Fruit fly (Drosophila melanogaster) whole organism, prepupa: ENCODE measurements around the gene CG3330.
A peak's percentile ranks its signal among the peaks of the same experiment; 100 is the strongest.

Source experiments
- CG3032 ChIP-seq: fragments of 200-800 bp; optimal IDR thresholded peaks from 2 replicates; lab custom pipeline; 2019; ENCODE audit warnings: missing biosample characterization, mild to moderate bottlenecking, missing genetic modification characterization, moderate library complexity
- CG4318 ChIP-seq: fragments of 200-800 bp; sonication (Bioruptor generic); optimal IDR thresholded peaks from 3 replicates; lab custom pipeline; 2017; ENCODE audit warnings: missing biosample characterization, mild to moderate bottlenecking, missing genetic modification characterization
- CG6276 ChIP-seq: fragments of 200-800 bp; sonication (Bioruptor generic); optimal IDR thresholded peaks from 2 replicates; lab custom pipeline; 2017; ENCODE audit warnings: missing biosample characterization, mild to moderate bottlenecking, missing genetic modification characterization
- CG6808 ChIP-seq: fragments of 200-800 bp; sonication (Bioruptor generic); optimal IDR thresholded peaks from 3 replicates; lab custom pipeline; 2017; ENCODE audit warnings: missing biosample characterization, missing genetic modification characterization, mild to moderate bottlenecking, moderate library complexity, missing genetic modification reagents
- CG7368 ChIP-seq: fragments of 200-800 bp; sonication (Bioruptor generic); optimal IDR thresholded peaks from 3 replicates; lab custom pipeline; 2016; ENCODE audit warnings: missing biosample characterization, missing genetic modification characterization
- Ets21C ChIP-seq: fragments of 200-800 bp; sonication (Bioruptor generic); optimal IDR thresholded peaks from 3 replicates; lab custom pipeline; 2016; ENCODE audit warnings: missing biosample characterization, missing genetic modification characterization
- Sox102F ChIP-seq: fragments of 200-800 bp; sonication (Bioruptor generic); optimal IDR thresholded peaks from 2 replicates; lab custom pipeline; 2016; ENCODE audit warnings: missing biosample characterization, mild to moderate bottlenecking, missing genetic modification characterization
- achi ChIP-seq: fragments of 200-800 bp; sonication (Bioruptor generic); optimal IDR thresholded peaks from 3 replicates; lab custom pipeline; 2016; ENCODE audit warnings: missing biosample characterization, missing genetic modification characterization
- esn ChIP-seq: fragments of 200-800 bp; sonication (Bioruptor generic); optimal IDR thresholded peaks from 2 replicates; lab custom pipeline; 2016; ENCODE audit warnings: missing biosample characterization, mild to moderate bottlenecking, missing genetic modification characterization, moderate library complexity
- svp ChIP-seq: fragments of 200-800 bp; sonication (Bioruptor generic); peaks from one replicate; lab custom pipeline; 2016; ENCODE audit warnings: missing biosample characterization, missing genetic modification characterization

The CG3330 gene

dm6 chr3R:27281022-27281810 is 49.5 kb downstream of the CG3330 start (continued):
- TF ChIP-seq CG4318 = peak; percentile 98
- TF ChIP-seq svp (GFP tag; lab: Kevin White, UChicago) = peak; percentile 98
- peak; percentile 92 for TF ChIP-seq CG3032 (tag; lab: Kevin White, UChicago)
- peak; percentile 98 for TF ChIP-seq esn (GFP tag; lab: Kevin White, UChicago)
- TF ChIP-seq Sox102F (GFP tag; lab: Kevin White, UChicago) = peak; percentile 98
- peak; percentile 97 for TF ChIP-seq achi (GFP tag; lab: Kevin White, UChicago)
- TF ChIP-seq Ets21C (GFP tag; lab: Kevin White, UChicago) = peak; percentile 97
- peak; percentile 97 for TF ChIP-seq CG6276 (GFP tag; lab: Kevin White, UChicago)
- peak; percentile 93 for TF ChIP-seq CG6808 (GFP tag; lab: Kevin White, UChicago)
- peak; percentile 98 for TF ChIP-seq CG7368 (GFP tag; lab: Kevin White, UChicago)
- TF ChIP-seq, all 60 proteins: peak for 60
